Fruit fly (Drosophila melanogaster) whole organism, embryonic: ENCODE results near the gene mbm.

ENCODE experiments used
- Adf1 ChIP-seq: fragments of 200-800 bp; sonication (Bioruptor generic); IDR thresholded peaks from 2 replicates; pipeline ENCODE4 v1.3.6; 2022; ENCODE audit warnings: missing biosample characterization, missing genetic modification characterization
- CG10321 ChIP-seq: fragments of 200-800 bp; sonication (Bioruptor generic); IDR thresholded peaks from 2 replicates; pipeline ENCODE4 v1.3.6; 2022; ENCODE audit warnings: missing biosample characterization, missing genetic modification characterization
- CG10366 ChIP-seq: fragments of 200-800 bp; sonication (Bioruptor generic); IDR thresholded peaks from 2 replicates; pipeline ENCODE4 v1.3.6; 2022; ENCODE audit warnings: missing biosample characterization, missing genetic modification characterization
- CG10654 ChIP-seq: fragments of 200-800 bp; sonication (Bioruptor generic); optimal IDR thresholded peaks from 2 replicates; lab custom pipeline; 2016; ENCODE audit warnings: missing biosample characterization, missing genetic modification characterization
- CG10979 ChIP-seq: fragments of 200-800 bp; sonication (Bioruptor generic); optimal IDR thresholded peaks from 2 replicates; lab custom pipeline; 2018; ENCODE audit warnings: missing biosample characterization, mild to moderate bottlenecking, missing genetic modification characterization, moderate library complexity
- CG11247 ChIP-seq: fragments of 200-800 bp; sonication (Bioruptor generic); IDR thresholded peaks from 2 replicates; pipeline ENCODE4 v1.3.6; 2022; ENCODE audit warnings: missing biosample characterization, missing genetic modification characterization
- CG12744 ChIP-seq: fragments of 200-800 bp; sonication (Bioruptor generic); optimal IDR thresholded peaks from 2 replicates; lab custom pipeline; 2016; ENCODE audit warnings: missing biosample characterization, missing genetic modification characterization
- CG15073 ChIP-seq: fragments of 200-800 bp; sonication (Bioruptor generic); optimal IDR thresholded peaks from 2 replicates; lab custom pipeline; 2016; ENCODE audit warnings: missing biosample characterization, missing genetic modification characterization
- CG16863 ChIP-seq: fragments of 200-800 bp; sonication (Bioruptor generic); optimal IDR thresholded peaks from 3 replicates; lab custom pipeline; 2016; ENCODE audit warnings: missing biosample characterization, missing genetic modification characterization
- CG17829 ChIP-seq: fragments of 200-800 bp; optimal IDR thresholded peaks from 2 replicates; lab custom pipeline; 2019; ENCODE audit warnings: missing biosample characterization, mild to moderate bottlenecking, missing genetic modification characterization, moderate library complexity
- CG30431 ChIP-seq: fragments of 200-800 bp; sonication (Bioruptor generic); optimal IDR thresholded peaks from 2 replicates; lab custom pipeline; 2017; ENCODE audit warnings: missing biosample characterization, missing genetic modification characterization
- CG3065 ChIP-seq: fragments of 200-800 bp; sonication (Bioruptor generic); optimal IDR thresholded peaks from 2 replicates; lab custom pipeline; 2016; ENCODE audit warnings: missing biosample characterization, missing genetic modification characterization
- CG31224 ChIP-seq: fragments of 200-800 bp; sonication (Bioruptor generic); IDR thresholded peaks from 2 replicates; pipeline ENCODE4 v1.3.6; 2022; ENCODE audit warnings: missing biosample characterization, missing genetic modification characterization
- CG32767 ChIP-seq: fragments of 200-800 bp; sonication (Bioruptor generic); IDR thresholded peaks from 2 replicates; pipeline ENCODE4 v1.3.6; 2022; ENCODE audit warnings: missing biosample characterization, missing genetic modification characterization
- CG32772 ChIP-seq: fragments of 200-800 bp; sonication (Bioruptor generic); IDR thresholded peaks from 2 replicates; pipeline ENCODE4 v1.3.6; 2022; ENCODE audit warnings: missing biosample characterization, missing genetic modification characterization
- CG34376 ChIP-seq: fragments of 200-800 bp; sonication (Bioruptor generic); optimal IDR thresholded peaks from 2 replicates; lab custom pipeline; 2018; ENCODE audit warnings: missing biosample characterization, mild to moderate bottlenecking, missing genetic modification characterization
- CG34422 ChIP-seq: fragments of 200-800 bp; sonication (Bioruptor generic); IDR thresholded peaks from 3 replicates; pipeline ENCODE4 v1.3.6; 2022; ENCODE audit warnings: missing biosample characterization, missing genetic modification characterization
- CG4707 ChIP-seq: fragments of 200-800 bp; sonication (Bioruptor generic); optimal IDR thresholded peaks from 2 replicates; lab custom pipeline; 2018; ENCODE audit warnings: missing biosample characterization, mild to moderate bottlenecking, missing genetic modification characterization, moderate library complexity
- CG5180 ChIP-seq: fragments of 200-800 bp; sonication (Bioruptor generic); optimal IDR thresholded peaks from 3 replicates; lab custom pipeline; 2017; ENCODE audit warnings: missing biosample characterization, missing genetic modification characterization, mild to moderate bottlenecking, moderate library complexity, missing genetic modification reagents
- CG7556 ChIP-seq: fragments of 200-800 bp; sonication (Bioruptor generic); optimal IDR thresholded peaks from 2 replicates; lab custom pipeline; 2017; ENCODE audit warnings: missing biosample characterization, mild to moderate bottlenecking, missing genetic modification characterization
- CG7839 ChIP-seq: fragments of 200-800 bp; sonication (Bioruptor generic); optimal IDR thresholded peaks from 3 replicates; lab custom pipeline; 2018; ENCODE audit warnings: missing biosample characterization, mild to moderate bottlenecking, missing genetic modification characterization, moderate library complexity
- CG8924 ChIP-seq: fragments of 200-800 bp; optimal IDR thresholded peaks from 3 replicates; lab custom pipeline; 2019; ENCODE audit warnings: missing biosample characterization, mild to moderate bottlenecking, missing genetic modification characterization, moderate library complexity
- CG9876 ChIP-seq: fragments of 200-800 bp; sonication (Bioruptor generic); optimal IDR thresholded peaks from 2 replicates; lab custom pipeline; 2016; ENCODE audit warnings: missing biosample characterization, missing genetic modification characterization
- D ChIP-seq, 2 experiments: fragments of 200-800 bp in 1 of 2; fragments of >200 bp in 1 of 2; sonication (Bioruptor generic) in 1 of 2; optimal IDR thresholded peaks; 2 replicates in 1 of 2; 3 replicates in 1 of 2; lab custom pipeline; 2017; ENCODE audit warnings: mild to moderate bottlenecking in 1 of 2, missing biosample characterization in 1 of 2, missing genetic modification characterization in 1 of 2, missing genetic modification reagents in 1 of 2
- Dad ChIP-seq: fragments of 200-800 bp; sonication (Bioruptor generic); optimal IDR thresholded peaks from 3 replicates; lab custom pipeline; 2016; ENCODE audit warnings: missing biosample characterization, missing genetic modification characterization
- Dp ChIP-seq: fragments of 200-800 bp; sonication (Bioruptor generic); optimal IDR thresholded peaks from 2 replicates; lab custom pipeline; 2018; ENCODE audit warnings: missing biosample characterization, mild to moderate bottlenecking, missing genetic modification characterization, moderate library complexity
- Ets97D ChIP-seq: fragments of 200-800 bp; sonication (Bioruptor generic); optimal IDR thresholded peaks from 3 replicates; lab custom pipeline; 2016; ENCODE audit warnings: missing biosample characterization, missing genetic modification characterization
- HLH4C ChIP-seq: fragments of 200-800 bp; sonication (Bioruptor generic); IDR thresholded peaks from 3 replicates; pipeline ENCODE4 v1.3.6; 2022; ENCODE audit warnings: missing biosample characterization, missing genetic modification characterization; ENCODE audit not compliant: partially characterized antibody
- Meics ChIP-seq: fragments of 200-800 bp; sonication (Bioruptor generic); optimal IDR thresholded peaks from 2 replicates; lab custom pipeline; 2017; ENCODE audit warnings: missing biosample characterization, mild to moderate bottlenecking, missing genetic modification characterization
- NC2α ChIP-seq: fragments of 200-800 bp; sonication (Bioruptor generic); optimal IDR thresholded peaks from 2 replicates; lab custom pipeline; 2016; ENCODE audit warnings: missing biosample characterization, missing genetic modification characterization
- Ssrp ChIP-seq: fragments of 200-800 bp; sonication (Bioruptor generic); optimal IDR thresholded peaks from 2 replicates; lab custom pipeline; 2018; ENCODE audit warnings: missing biosample characterization, mild to moderate bottlenecking, missing genetic modification characterization, moderate library complexity
- bowl ChIP-seq: fragments of 200-800 bp; sonication (Bioruptor generic); IDR thresholded peaks from 2 replicates; pipeline ENCODE4 v1.3.6; 2022; ENCODE audit warnings: missing biosample characterization, missing genetic modification characterization
- cad ChIP-seq: fragments of >200 bp; optimal IDR thresholded peaks from 2 replicates; lab custom pipeline; 2017; ENCODE audit warnings: missing biosample characterization, missing genetic modification characterization
- chif ChIP-seq, 2 experiments: fragments of 200-800 bp; sonication (Bioruptor generic); optimal IDR thresholded peaks; 3 replicates each; lab custom pipeline; 2016; ENCODE audit warnings: missing biosample characterization in 2 of 2, missing genetic modification characterization in 2 of 2
- dpn ChIP-seq, 2 experiments: fragments of 200-800 bp; sonication (Bioruptor generic); optimal IDR thresholded peaks; 3 replicates each; lab custom pipeline; 2016; ENCODE audit warnings: missing biosample characterization in 2 of 2, missing genetic modification characterization in 2 of 2
- en ChIP-seq: fragments of 200-800 bp; sonication (Bioruptor generic); optimal IDR thresholded peaks from 2 replicates; lab custom pipeline; 2016; ENCODE audit warnings: missing biosample characterization, missing genetic modification characterization
- ewg ChIP-seq: fragments of 200-800 bp; sonication (Bioruptor generic); optimal IDR thresholded peaks from 3 replicates; lab custom pipeline; 2017; ENCODE audit warnings: mild to moderate bottlenecking, missing biosample characterization, missing genetic modification reagents, missing genetic modification characterization
- exex ChIP-seq: fragments of 200-800 bp; sonication (Bioruptor generic); optimal IDR thresholded peaks from 4 replicates; lab custom pipeline; 2018; ENCODE audit warnings: missing biosample characterization, mild to moderate bottlenecking, missing genetic modification characterization, moderate library complexity
- fd96Cb ChIP-seq: fragments of 200-800 bp; sonication (Bioruptor generic); optimal IDR thresholded peaks from 2 replicates; lab custom pipeline; 2018; ENCODE audit warnings: missing biosample characterization, mild to moderate bottlenecking, missing genetic modification characterization, moderate library complexity
- gsb-n ChIP-seq: fragments of 200-800 bp; sonication (Bioruptor generic); optimal IDR thresholded peaks from 3 replicates; lab custom pipeline; 2018; ENCODE audit warnings: missing biosample characterization, mild to moderate bottlenecking, missing genetic modification characterization
- jumu ChIP-seq: fragments of 200-800 bp; sonication (Bioruptor generic); optimal IDR thresholded peaks from 3 replicates; lab custom pipeline; 2016; ENCODE audit warnings: missing biosample characterization, missing genetic modification characterization
- lbe ChIP-seq: fragments of 200-800 bp; sonication (Bioruptor generic); optimal IDR thresholded peaks from 2 replicates; lab custom pipeline; 2016; ENCODE audit warnings: missing biosample characterization, mild to moderate bottlenecking, missing genetic modification characterization
- peb ChIP-seq: fragments of 200-800 bp; sonication (Bioruptor generic); IDR thresholded peaks from 2 replicates; pipeline ENCODE4 v1.3.6; 2022; ENCODE audit warnings: missing biosample characterization, missing genetic modification characterization
- pita ChIP-seq: fragments of 200-800 bp; sonication (Bioruptor generic); optimal IDR thresholded peaks from 2 replicates; lab custom pipeline; 2017; ENCODE audit warnings: missing biosample characterization, mild to moderate bottlenecking, missing genetic modification characterization
- sd ChIP-seq: fragments of 200-800 bp; sonication (Bioruptor generic); optimal IDR thresholded peaks from 3 replicates; lab custom pipeline; 2018; ENCODE audit warnings: missing biosample characterization, mild to moderate bottlenecking, missing genetic modification characterization, moderate library complexity
- sens-2 ChIP-seq: fragments of 200-800 bp; sonication (Bioruptor generic); IDR thresholded peaks from 2 replicates; pipeline ENCODE4 v1.3.6; 2022; ENCODE audit warnings: missing biosample characterization, missing genetic modification characterization
- seq ChIP-seq: fragments of 200-800 bp; sonication (Bioruptor generic); IDR thresholded peaks from 2 replicates; pipeline ENCODE4 v1.3.6; 2022; ENCODE audit warnings: missing biosample characterization, missing genetic modification characterization
- usp ChIP-seq: fragments of >200 bp; optimal IDR thresholded peaks from 2 replicates; lab custom pipeline; 2017; ENCODE audit warnings: missing biosample characterization, missing genetic modification characterization
- vfl ChIP-seq: fragments of 200-800 bp; sonication (Bioruptor generic); optimal IDR thresholded peaks from 2 replicates; lab custom pipeline; 2016; ENCODE audit warnings: missing biosample characterization, missing genetic modification characterization
- zen ChIP-seq: fragments of 200-800 bp; sonication (Bioruptor generic); optimal IDR thresholded peaks from 3 replicates; lab custom pipeline; 2018; ENCODE audit warnings: missing biosample characterization, mild to moderate bottlenecking, missing genetic modification characterization, moderate library complexity

mbm gene

DNA sequence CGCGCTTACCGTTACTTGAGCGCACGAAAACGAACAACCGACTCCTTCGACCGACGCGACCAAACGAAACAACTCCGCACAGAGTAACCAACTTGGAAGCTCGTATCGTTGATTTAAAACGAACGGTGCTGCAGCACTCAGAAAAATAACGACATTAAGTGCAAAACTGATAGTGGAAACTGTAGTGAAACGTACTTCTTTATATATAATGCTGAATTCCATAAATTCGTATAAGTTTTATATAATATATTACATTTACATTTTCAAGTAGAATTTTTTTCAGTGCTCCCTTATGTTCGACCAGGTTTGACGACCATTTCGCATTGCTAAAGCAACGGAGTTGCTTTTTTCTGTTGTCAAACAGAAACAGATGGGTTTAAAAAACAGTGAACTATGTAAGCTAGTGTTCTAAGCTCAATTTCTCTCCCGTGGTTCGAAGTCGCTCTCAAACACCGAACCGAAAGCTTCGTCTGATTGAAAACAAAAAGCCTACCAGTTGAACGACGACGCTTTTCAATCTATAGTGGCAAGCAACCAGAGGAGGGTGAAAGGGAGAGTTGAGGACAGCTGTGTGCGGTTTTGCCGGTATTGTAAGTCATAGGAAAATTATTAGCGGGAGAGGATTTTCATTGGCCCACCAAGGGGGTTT is 6.0 kb downstream of the mbm start, which contains the start of gene CG17075 (continued):
- TF ChIP-seq CG30431 (GFP tag; lab: Kevin White, UChicago) (peak; percentile 87), Meics (GFP tag; lab: Kevin White, UChicago) (peak; percentile 97), CG12744 (GFP tag; lab: Kevin White, UChicago) (peak; percentile 69), zen (tag; lab: Kevin White, UChicago) (peak; percentile 75), en (GFP tag; lab: Kevin White, UChicago) (peak; percentile 16), sd (tag; lab: Kevin White, UChicago) (peak; percentile 84), chif (GFP tag; optimal IDR thresholded peaks at IDR 0.05; lab: Kevin White, UChicago) (peak; percentile 67 to 82), pita (GFP tag; lab: Kevin White, UChicago) (no peak), CG10321 (GFP tag; lab: Robert Waterston, UW) (peak; percentile 78), CG31224 (GFP tag; lab: Robert Waterston, UW) (peak; percentile 87), CG7556 (GFP tag; lab: Kevin White, UChicago) (peak; percentile 98), usp (GFP tag; lab: Kevin White, UChicago) (no peak), D (optimal IDR thresholded peaks at IDR 0.05; lab: Kevin White, UChicago) (no peak), D (GFP tag; optimal IDR thresholded peaks at IDR 0.05; lab: Kevin White, UChicago) (peak; percentile 84), NC2α (GFP tag; lab: Kevin White, UChicago) (no peak), CG34376 (GFP tag; lab: Kevin White, UChicago) (peak; percentile 80), CG9876 (GFP tag; lab: Kevin White, UChicago) (no peak), CG10979 (tag; lab: Kevin White, UChicago) (peak; percentile 89), lbe (no peak), CG34422 (peak; percentile 95), ewg (peak; percentile 89), Ets97D (GFP tag; lab: Kevin White, UChicago) (peak; percentile 51), CG10654 (peak; percentile 89), CG11247 (GFP tag; lab: Robert Waterston, UW) (peak; percentile 93), gsb-n (peak; percentile 89), CG7839 (peak; percentile 98), fd96Cb (peak; percentile 93), peb (GFP tag; lab: Robert Waterston, UW) (peak; percentile 80), CG10366 (peak; percentile 95), dpn (GFP tag; optimal IDR thresholded peaks at IDR 0.05; lab: Kevin White, UChicago) (peak; percentile 89 to 93), exex (tag; lab: Kevin White, UChicago) (peak; percentile 79), CG16863 (peak; percentile 65), CG4707 (GFP tag; lab: Kevin White, UChicago) (peak; percentile 79), bowl (GFP tag; lab: Robert Waterston, UW) (peak; percentile 88), CG5180 (GFP tag; lab: Kevin White, UChicago) (peak; percentile 99), CG32767 (peak; percentile 91), Dad (GFP tag; lab: Kevin White, UChicago) (peak; percentile 82), CG8924 (tag; lab: Kevin White, UChicago) (peak; percentile 96), sens-2 (GFP tag; lab: Robert Waterston, UW) (peak; percentile 82), seq (GFP tag; lab: Robert Waterston, UW) (peak; percentile 94), cad (GFP tag; lab: Kevin White, UChicago) (no peak), CG3065 (peak; percentile 78), Adf1 (GFP tag; lab: Robert Waterston, UW) (peak; percentile 80), jumu (peak; percentile 75), CG32772 (GFP tag; lab: Robert Waterston, UW) (peak; percentile 97), Ssrp (tag; lab: Kevin White, UChicago) (peak; percentile 90), HLH4C (GFP tag; lab: Robert Waterston, UW) (no peak), CG15073 (peak; percentile 59), CG17829 (tag; lab: Kevin White, UChicago) (peak; percentile 89), Dp (GFP tag; lab: Kevin White, UChicago) (peak; percentile 13), vfl (peak; percentile 90)
